Worm (Caenorhabditis elegans) whole organism, L2 larva: ENCODE data around the gene twf-2.
"Not testable (repeated sequence)": the region's sequence is repeated elsewhere in the genome, so short reads cannot be mapped to it uniquely, and the experiment has no call there.

Experiments
- alr-1 ChIP-seq: fragments of 150-350 bp; optimal IDR thresholded peaks from 2 replicates; lab custom pipeline; 2014; ENCODE audit warnings: missing biosample characterization, missing genetic modification characterization
- ama-1 ChIP-seq: fragments of 150-350 bp; optimal IDR thresholded peaks from 2 replicates; lab custom pipeline; 2018; ENCODE audit warnings: inconsistent platforms
- fos-1 ChIP-seq: fragments of 150-350 bp; optimal IDR thresholded peaks from 2 replicates; lab custom pipeline; 2014; ENCODE audit warnings: missing biosample characterization, missing genetic modification characterization
- mab-5 ChIP-seq: fragments of 150-350 bp; optimal IDR thresholded peaks from 2 replicates; lab custom pipeline; 2014; ENCODE audit warnings: missing biosample characterization, missing genetic modification characterization
- mdl-1 ChIP-seq, 2 experiments: fragments of 150-350 bp in 1 of 2; sonication (generic microtip) in 1 of 2; optimal IDR thresholded peaks; 2 replicates each; lab custom pipeline; 2017; ENCODE audit warnings: missing biosample characterization in 2 of 2, missing genetic modification characterization in 2 of 2
- nhr-12 ChIP-seq: fragments of 150-350 bp; optimal IDR thresholded peaks from 2 replicates; lab custom pipeline; 2014; ENCODE audit warnings: missing biosample characterization, missing genetic modification characterization
- nhr-77 ChIP-seq: fragments of 150-350 bp; optimal IDR thresholded peaks from 2 replicates; lab custom pipeline; 2014; ENCODE audit warnings: missing biosample characterization, missing genetic modification characterization
- unc-62 ChIP-seq: fragments of 150-350 bp; optimal IDR thresholded peaks from 2 replicates; lab custom pipeline; 2014; ENCODE audit warnings: missing biosample characterization, missing genetic modification reagents, missing genetic modification characterization
- ztf-11 ChIP-seq: sonication (generic microtip); optimal IDR thresholded peaks from 2 replicates; lab custom pipeline; 2017; ENCODE audit warnings: missing biosample characterization, missing genetic modification characterization

DNA sequence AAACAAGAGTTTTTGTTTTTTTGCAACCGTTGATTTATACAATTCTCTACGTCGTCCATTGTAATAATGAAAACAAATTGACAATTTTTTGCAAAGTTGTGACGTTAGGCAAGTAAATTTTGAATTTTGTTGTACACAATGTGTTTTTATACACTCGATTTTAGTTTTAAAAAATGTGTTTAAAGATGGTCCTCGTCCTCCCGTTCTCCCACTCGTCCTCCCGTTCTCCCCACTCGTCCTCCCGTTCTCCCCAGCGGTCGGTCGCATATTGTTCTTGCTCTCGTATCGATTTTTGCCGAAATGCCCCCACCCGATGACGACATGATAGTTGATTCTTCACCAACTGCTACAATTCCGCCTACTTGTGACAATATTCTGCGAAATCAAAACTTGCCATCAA lies 5.6 kb downstream of the twf-2 start, which contains the start of gene F38E9.4:
- TF ChIP-seq unc-62 (GFP tag; lab: Kevin White, UChicago); mab-5 (tag; lab: Kevin White, UChicago); nhr-12 (tag; lab: Kevin White, UChicago); fos-1 (tag; lab: Kevin White, UChicago); ztf-11 (tag; lab: Kevin White, UChicago); mdl-1 (tag; optimal IDR thresholded peaks at IDR 0.05; lab: Kevin White, UChicago); nhr-77; ama-1 (lab: Kevin White, UChicago); alr-1 (tag; lab: Kevin White, UChicago): not testable (repeated sequence)
